Worm (Caenorhabditis elegans) whole organism, L4 larva: Measurements from ENCODE around the gene pks-1.
A peak's percentile ranks its signal among the peaks of the same experiment; 100 is the strongest.

Experiments
- Y105C5A.15 ChIP-seq: fragments of 200-800 bp; sonication (Bioruptor generic); IDR thresholded peaks from 2 replicates; pipeline ENCODE4 v1.3.6; 2022; ENCODE audit warnings: missing genetic modification characterization, missing compliant biosample characterization
- ZK546.5 ChIP-seq, 2 experiments: sonication (generic microtip); optimal IDR thresholded peaks; 2 replicates each; lab custom pipeline; 2017; ENCODE audit warnings: missing biosample characterization in 2 of 2, missing genetic modification characterization in 2 of 2
- ama-1 ChIP-seq: fragments of 150-350 bp; optimal IDR thresholded peaks from 2 replicates; lab custom pipeline; 2014; ENCODE audit warnings: inconsistent platforms, mixed read lengths
- egl-27 ChIP-seq: sonication (generic microtip); optimal IDR thresholded peaks from 3 replicates; lab custom pipeline; 2017; ENCODE audit warnings: missing biosample characterization, missing genetic modification reagents, missing genetic modification characterization
- fkh-10 ChIP-seq: fragments of 150-350 bp; optimal IDR thresholded peaks from 2 replicates; lab custom pipeline; 2014; ENCODE audit warnings: missing biosample characterization, missing genetic modification reagents, missing genetic modification characterization
- gei-8 ChIP-seq: fragments of 200-800 bp; sonication (Bioruptor generic); optimal IDR thresholded peaks from 2 replicates; lab custom pipeline; 2018; ENCODE audit warnings: mild to moderate bottlenecking, missing genetic modification characterization, missing compliant biosample characterization
- lsy-2 ChIP-seq, 2 experiments: fragments of 150-350 bp in 1 of 2; sonication (generic microtip) in 1 of 2; optimal IDR thresholded peaks; 2 replicates each; lab custom pipeline; 2014 to 2017; ENCODE audit warnings: missing biosample characterization in 2 of 2, missing genetic modification characterization in 2 of 2
- nhr-28 ChIP-seq: fragments of 150-350 bp; optimal IDR thresholded peaks from 2 replicates; lab custom pipeline; 2014; ENCODE audit warnings: missing biosample characterization, missing genetic modification characterization
- nhr-41 ChIP-seq: fragments of 200-800 bp; sonication (Bioruptor generic); IDR thresholded peaks from 2 replicates; pipeline ENCODE4 v1.3.6; 2022; ENCODE audit warnings: missing genetic modification reagents, missing genetic modification characterization, missing compliant biosample characterization
- sdz-12 ChIP-seq: fragments of 200-800 bp; sonication (Bioruptor generic); optimal IDR thresholded peaks from 2 replicates; lab custom pipeline; 2018; ENCODE audit warnings: mild to moderate bottlenecking, missing genetic modification characterization, missing compliant biosample characterization
- skn-1 ChIP-seq: fragments of 150-350 bp; optimal IDR thresholded peaks from 2 replicates; lab custom pipeline; 2014; ENCODE audit warnings: missing biosample characterization, missing genetic modification characterization
- zip-11 ChIP-seq: fragments of 200-800 bp; sonication (Bioruptor generic); IDR thresholded peaks from 2 replicates; pipeline ENCODE4 v1.3.6; 2022; ENCODE audit warnings: missing genetic modification characterization, missing compliant biosample characterization

ce11 chrX:5467820-5468270 is 54.2 kb downstream of the pks-1 start, which contains the start of gene dpyd-1:
- no peak for TF ChIP-seq ama-1 (lab: Kevin White, UChicago)
- peak; percentile 50 for TF ChIP-seq nhr-28 (tag; lab: Kevin White, UChicago)
- TF ChIP-seq sdz-12 (GFP tag; lab: Kevin White, UChicago), result no peak
- TF ChIP-seq gei-8 (GFP tag; lab: Kevin White, UChicago), result no peak
- TF ChIP-seq fkh-10, result no peak
- TF ChIP-seq egl-27 (tag; lab: Kevin White, UChicago), result no peak
- no peak for TF ChIP-seq nhr-41
- no peak for TF ChIP-seq ZK546.5 (tag; optimal IDR thresholded peaks at IDR 0.05; lab: Kevin White, UChicago)
- TF ChIP-seq lsy-2 (tag; optimal IDR thresholded peaks at IDR 0.05; lab: Kevin White, UChicago), result no peak
- no peak for TF ChIP-seq skn-1 (tag; lab: Kevin White, UChicago)
- TF ChIP-seq zip-11 (GFP tag; lab: Robert Waterston, UW), result no peak
- no peak for TF ChIP-seq Y105C5A.15
